Fruit fly (Drosophila melanogaster): ENCODE data around the gene Ugt35C1.

Gene Ugt35C1

DNA sequence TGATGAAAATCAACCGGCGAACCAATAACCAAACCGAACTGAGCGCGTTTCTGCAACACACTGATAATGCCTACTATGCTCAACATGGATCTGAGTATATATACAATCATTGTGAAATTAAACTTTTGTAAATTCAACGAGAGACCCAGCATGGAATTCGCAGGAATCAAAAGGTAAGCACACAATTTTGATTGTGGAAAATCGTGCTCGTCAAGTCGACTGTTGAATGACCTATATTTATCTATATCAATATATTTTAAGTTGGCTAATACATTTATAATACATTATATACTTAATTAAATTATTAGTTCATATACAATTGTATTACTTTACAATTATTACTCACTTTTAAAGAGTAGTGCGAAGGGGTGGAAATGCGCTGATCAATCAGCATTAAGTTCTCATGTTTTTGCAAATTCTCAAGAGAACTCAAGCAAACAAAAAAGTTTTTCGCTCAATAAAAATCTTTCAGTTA lies 25.7 kb upstream of the Ugt35C1 start, which contains the start of gene Ugt302K1 (continued):
- TF ChIP-seq klu (GFP tag; IDR thresholded peaks at IDR 0.05) (no peak), pros (GFP tag; optimal IDR thresholded peaks at IDR 0.05) (no peak), fd64A (GFP tag; optimal IDR thresholded peaks at IDR 0.05) (no peak), lov (optimal IDR thresholded peaks at IDR 0.05) (no peak), lov (GFP tag; IDR thresholded peaks at IDR 0.05) (no peak), Usf (GFP tag; optimal IDR thresholded peaks at IDR 0.05) (no peak), disco-r (GFP tag; optimal IDR thresholded peaks at IDR 0.05) (no peak), abd-A (tag; optimal IDR thresholded peaks at IDR 0.05) (no peak), seq (GFP tag; IDR thresholded peaks at IDR 0.05) (no peak), CG17186 (GFP tag; optimal IDR thresholded peaks at IDR 0.05) (no peak), yki (optimal IDR thresholded peaks at IDR 0.05) (no peak), CG31441 (GFP tag; IDR thresholded peaks at IDR 0.05) (no peak), gem (tag; optimal IDR thresholded peaks at IDR 0.05) (peak; percentile 56), tio (GFP tag; optimal IDR thresholded peaks at IDR 0.05) (no peak), D19B (GFP tag; optimal IDR thresholded peaks at IDR 0.05) (peak; percentile 45), lbe (GFP tag; optimal IDR thresholded peaks at IDR 0.05) (peak; percentile 58), sr (GFP tag; IDR thresholded peaks at IDR 0.05) (no peak), wor (GFP tag; IDR thresholded peaks at IDR 0.05) (no peak), D19A (tag; optimal IDR thresholded peaks at IDR 0.05) (peak; percentile 73), CG6689 (GFP tag; IDR thresholded peaks at IDR 0.05) (0 out of 2 replicates have a peak, but pooled peaks have one; percentile 12), CG14860 (GFP tag; IDR thresholded peaks at IDR 0.05; ENCODE audit: partially characterized antibody) (no peak), CG11398 (GFP tag; optimal IDR thresholded peaks at IDR 0.05) (no peak), Taf1 (GFP tag; IDR thresholded peaks at IDR 0.05) (peak; percentile 32; the same call in 1 of the 2 replicates), ATbp (GFP tag; optimal IDR thresholded peaks at IDR 0.05) (no peak), ems (GFP tag; optimal IDR thresholded peaks at IDR 0.05) (no peak), fru (optimal IDR thresholded peaks at IDR 0.05) (no peak), Mad (GFP tag; optimal IDR thresholded peaks at IDR 0.05) (no peak), CG11696 (GFP tag; IDR thresholded peaks at IDR 0.05) (no peak), dimm (GFP tag; IDR thresholded peaks at IDR 0.05) (no peak), tna (GFP tag; IDR thresholded peaks at IDR 0.05; ENCODE audit: partially characterized antibody) (no peak), cwo (GFP tag; optimal IDR thresholded peaks at IDR 0.05) (peak; percentile 37), Trl (optimal IDR thresholded peaks at IDR 0.05) (peak in 1 of 2 experiments; percentile 56), Trl (GFP tag; optimal IDR thresholded peaks at IDR 0.05) (no peak), jing (GFP tag; optimal IDR thresholded peaks at IDR 0.05) (no peak), Hr51 (GFP tag; optimal IDR thresholded peaks at IDR 0.05) (peak in 1 of 2 experiments; percentile 2), CG3847 (GFP tag; IDR thresholded peaks at IDR 0.05) (0 out of 2 replicates have a peak, but pooled peaks have one; percentile 28), lilli (GFP tag; optimal IDR thresholded peaks at IDR 0.05) (no peak), cato (GFP tag; optimal IDR thresholded peaks at IDR 0.05; ENCODE audit: borderline replicate concordance) (no peak), CG4424 (GFP tag; optimal IDR thresholded peaks at IDR 0.05) (no peak), dm (GFP tag; optimal IDR thresholded peaks at IDR 0.05) (no peak), Xrp1 (GFP tag; IDR thresholded peaks at IDR 0.05) (no peak), H2.0 (GFP tag; IDR thresholded peaks at IDR 0.05) (no peak), CG17328 (GFP tag; IDR thresholded peaks at IDR 0.05) (no peak), D (optimal IDR thresholded peaks at IDR 0.05) (no peak), D (GFP tag; optimal IDR thresholded peaks at IDR 0.05) (no peak), maf-S (GFP tag; optimal IDR thresholded peaks at IDR 0.05) (no peak), CG9727 (GFP tag; optimal IDR thresholded peaks at IDR 0.05) (peak; percentile 16), ci (GFP tag; IDR thresholded peaks at IDR 0.05) (no peak), NFAT (GFP tag; IDR thresholded peaks at IDR 0.05) (peak; percentile 35; the same call in 1 of the 2 replicates), CG10565 (GFP tag; optimal IDR thresholded peaks at IDR 0.05) (no peak), Sry-δ (GFP tag; optimal IDR thresholded peaks at IDR 0.05) (no peak), CG10274 (GFP tag; optimal IDR thresholded peaks at IDR 0.05) (peak; percentile 15), Ptx1 (GFP tag; IDR thresholded peaks at IDR 0.05) (peak; percentile 43; the same call in 1 of the 2 replicates)
